Worm (Caenorhabditis elegans): ENCODE measurements around the gene dod-23.
"Not testable (repeated sequence)": the region's sequence is repeated elsewhere in the genome, so short reads cannot be mapped to it uniquely, and the experiment has no call there.

DNA sequence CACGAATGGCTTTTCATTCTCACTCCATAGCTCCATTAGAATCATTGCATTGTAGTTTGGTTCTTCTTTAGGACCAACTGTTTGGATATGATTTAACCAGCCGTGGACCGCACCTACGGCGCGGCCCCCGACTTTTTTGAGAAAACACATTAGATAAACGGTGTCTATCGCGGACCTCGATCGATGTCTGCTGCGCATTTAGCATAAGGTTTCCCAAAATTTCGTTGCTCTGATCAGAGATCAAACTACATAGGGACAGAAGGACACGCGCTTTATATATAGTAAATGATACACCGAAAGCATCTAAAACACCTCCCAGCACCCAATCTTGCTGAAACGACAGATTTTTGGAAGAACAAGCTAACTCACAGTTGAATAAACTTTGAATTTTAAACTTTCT lies 34.0 kb upstream of the dod-23 start:
- not testable (repeated sequence) for TF ChIP-seq ceh-91 (GFP tag; IDR thresholded peaks at IDR 0.05); lin-54 (GFP tag; optimal IDR thresholded peaks at IDR 0.05); unc-62 (GFP tag; optimal IDR thresholded peaks at IDR 0.05)
